Fruit fly (Drosophila melanogaster): ENCODE measurements around the gene Naa60.
A peak's percentile ranks its signal among the peaks of the same experiment; 100 is the strongest.

The Naa60 gene

dm6 chr3L:9694169-9694866, 32.4 kb upstream of the Naa60 start (continued):
- TF ChIP-seq CG15011 (GFP tag; optimal IDR thresholded peaks at IDR 0.05) (no peak), CG9932 (GFP tag; IDR thresholded peaks at IDR 0.05) (0 out of 2 replicates have a peak, but pooled peaks have one; percentile 11), Lim3 (GFP tag; IDR thresholded peaks at IDR 0.05) (no peak), Hand (GFP tag; optimal IDR thresholded peaks at IDR 0.05) (no peak), CG15514 (GFP tag; optimal IDR thresholded peaks at IDR 0.05) (peak; percentile 46), hth (optimal IDR thresholded peaks at IDR 0.05) (no peak), ssp (GFP tag; IDR thresholded peaks at IDR 0.05) (no peak), D19A (tag; optimal IDR thresholded peaks at IDR 0.05) (no peak), CG12769 (tag; optimal IDR thresholded peaks at IDR 0.05) (peak; percentile 73), chinmo (GFP tag; IDR thresholded peaks at IDR 0.05; ENCODE audit: partially characterized antibody) (peak; percentile 87; the same call in 2 of the 4 replicates), CG12744 (GFP tag; optimal IDR thresholded peaks at IDR 0.05) (no peak), CG30403 (GFP tag; optimal IDR thresholded peaks at IDR 0.05) (no peak), CG15696 (tag; optimal IDR thresholded peaks at IDR 0.05) (no peak), CG34224 (GFP tag; IDR thresholded peaks at IDR 0.05; ENCODE audit: partially characterized antibody) (0 out of 3 replicates have a peak, but pooled peaks have one; percentile 40), nmo (GFP tag; optimal IDR thresholded peaks at IDR 0.05) (no peak), fu2 (GFP tag; optimal IDR thresholded peaks at IDR 0.05) (no peak), ap (GFP tag; IDR thresholded peaks at IDR 0.05) (no peak), CG31441 (GFP tag; IDR thresholded peaks at IDR 0.05) (no peak), cato (GFP tag; optimal IDR thresholded peaks at IDR 0.05; ENCODE audit: borderline replicate concordance) (no peak), vnd (GFP tag; IDR thresholded peaks at IDR 0.05; ENCODE audit: partially characterized antibody) (no peak), CG10147 (GFP tag; optimal IDR thresholded peaks at IDR 0.05) (no peak), CG17612 (GFP tag; IDR thresholded peaks at IDR 0.05) (no peak), fd3F (GFP tag; optimal IDR thresholded peaks at IDR 0.05) (no peak), CG11456 (GFP tag; IDR thresholded peaks at IDR 0.05) (no peak), CG7357 (GFP tag; IDR thresholded peaks at IDR 0.05) (no peak), CG12071 (GFP tag; optimal IDR thresholded peaks at IDR 0.05) (peak; percentile 14), CG17568 (GFP tag; optimal IDR thresholded peaks at IDR 0.05) (peak; percentile 31), sqz (GFP tag; optimal IDR thresholded peaks at IDR 0.05) (peak; percentile 49), zf30C (GFP tag; optimal IDR thresholded peaks at IDR 0.05) (no peak), vvl (GFP tag; IDR thresholded peaks at IDR 0.05) (0 out of 2 replicates have a peak, but pooled peaks have one; percentile 32), CG7786 (GFP tag; optimal IDR thresholded peaks at IDR 0.05) (no peak), sisA (GFP tag; IDR thresholded peaks at IDR 0.05) (no peak), CG6175 (GFP tag; IDR thresholded peaks at IDR 0.05) (no peak), otp (GFP tag; IDR thresholded peaks at IDR 0.05) (no peak), CG14050 (GFP tag; IDR thresholded peaks at IDR 0.05) (no peak), corto (GFP tag; optimal IDR thresholded peaks at IDR 0.05) (peak; percentile 29), lbe (GFP tag; optimal IDR thresholded peaks at IDR 0.05) (no peak), Chrac-16 (GFP tag; optimal IDR thresholded peaks at IDR 0.05) (no peak), scrt (GFP tag; optimal IDR thresholded peaks at IDR 0.05) (peak; percentile 6), CG1647 (GFP tag; optimal IDR thresholded peaks at IDR 0.05) (no peak), Atf6 (GFP tag; IDR thresholded peaks at IDR 0.05) (0 out of 2 replicates have a peak, but pooled peaks have one; percentile 8), bcd (GFP tag; optimal IDR thresholded peaks at IDR 0.05) (peak; percentile 9), p53 (GFP tag; optimal IDR thresholded peaks at IDR 0.05) (no peak), Mad (GFP tag; optimal IDR thresholded peaks at IDR 0.05) (no peak), CG9727 (GFP tag; optimal IDR thresholded peaks at IDR 0.05) (no peak), CG9609 (GFP tag; optimal IDR thresholded peaks at IDR 0.05) (no peak), mirr (GFP tag; optimal IDR thresholded peaks at IDR 0.05) (peak; percentile 40), Mrtf (GFP tag; IDR thresholded peaks at IDR 0.05) (no peak), nau (GFP tag; optimal IDR thresholded peaks at IDR 0.05) (no peak), Nf-YB (GFP tag; optimal IDR thresholded peaks at IDR 0.05) (no peak)
